Fruit fly (Drosophila melanogaster) whole organism, wandering third instar larva: ENCODE measurements around the gene CG32187.

Experiments used
- Abd-B ChIP-seq: fragments of >200 bp; optimal IDR thresholded peaks from 2 replicates; lab custom pipeline; 2017; ENCODE audit warnings: missing biosample characterization, missing genetic modification characterization
- CG32264 ChIP-seq: fragments of 200-800 bp; sonication (Bioruptor generic); optimal IDR thresholded peaks from 2 replicates; lab custom pipeline; 2016; ENCODE audit warnings: missing biosample characterization, missing genetic modification characterization
- CG9705 ChIP-seq: fragments of 200-800 bp; sonication (Bioruptor generic); optimal IDR thresholded peaks from 2 replicates; lab custom pipeline; 2018; ENCODE audit warnings: missing biosample characterization, mild to moderate bottlenecking, missing genetic modification characterization
- CrebA ChIP-seq: fragments of 200-800 bp; sonication (Bioruptor generic); optimal IDR thresholded peaks from 2 replicates; lab custom pipeline; 2016; ENCODE audit warnings: missing biosample characterization, mild to moderate bottlenecking, missing genetic modification characterization, borderline replicate concordance
- Dfd ChIP-seq: fragments of >200 bp; optimal IDR thresholded peaks from 2 replicates; lab custom pipeline; 2017; ENCODE audit warnings: missing biosample characterization, missing genetic modification characterization
- GATAd ChIP-seq: sonication (Bioruptor generic); optimal IDR thresholded peaks from 2 replicates; lab custom pipeline; 2016; ENCODE audit warnings: missing biosample characterization, missing genetic modification characterization
- HLH106 ChIP-seq: fragments of 200-800 bp; optimal IDR thresholded peaks from 3 replicates; lab custom pipeline; 2019; ENCODE audit warnings: missing biosample characterization, mild to moderate bottlenecking, missing genetic modification characterization, moderate library complexity
- Hnf4 ChIP-seq: fragments of 200-800 bp; sonication (Bioruptor generic); optimal IDR thresholded peaks from 2 replicates; lab custom pipeline; 2016; ENCODE audit warnings: missing biosample characterization, mild to moderate bottlenecking, missing genetic modification characterization
- Hr78 ChIP-seq: fragments of >200 bp; optimal IDR thresholded peaks from 2 replicates; lab custom pipeline; 2017; ENCODE audit warnings: missing biosample characterization, missing genetic modification characterization
- Jra ChIP-seq: sonication (Bioruptor generic); optimal IDR thresholded peaks from 2 replicates; lab custom pipeline; 2016; ENCODE audit warnings: missing biosample characterization, missing genetic modification characterization
- Myc ChIP-seq: fragments of >200 bp; optimal IDR thresholded peaks from 2 replicates; lab custom pipeline; 2017
- N ChIP-seq: fragments of >200 bp; optimal IDR thresholded peaks from 2 replicates; lab custom pipeline; 2018; ENCODE audit warnings: missing biosample characterization, missing external identifiers, missing genetic modification characterization
- OdsH ChIP-seq: fragments of 200-800 bp; sonication (Bioruptor generic); optimal IDR thresholded peaks from 2 replicates; lab custom pipeline; 2016; ENCODE audit warnings: missing biosample characterization, mild to moderate bottlenecking, missing genetic modification characterization
- Rel ChIP-seq, 2 experiments: fragments of 200-800 bp; sonication (Bioruptor generic) in 1 of 2; optimal IDR thresholded peaks; 2 replicates in 1 of 2; 3 replicates in 1 of 2; lab custom pipeline; 2016 to 2019; ENCODE audit warnings: mild to moderate bottlenecking in 2 of 2, missing biosample characterization in 2 of 2, missing genetic modification characterization in 2 of 2, moderate library complexity in 1 of 2
- Vsx2 ChIP-seq: fragments of 200-300, 225-300 bp; sonication (Bioruptor generic); optimal IDR thresholded peaks from 2 replicates; lab custom pipeline; 2018; ENCODE audit warnings: missing biosample characterization, missing genetic modification characterization; ENCODE audit not compliant: partially characterized antibody
- br ChIP-seq: fragments of 200-800 bp; sonication (Bioruptor generic); optimal IDR thresholded peaks from 2 replicates; lab custom pipeline; 2016; ENCODE audit warnings: missing biosample characterization, missing genetic modification characterization
- dl ChIP-seq, 2 experiments: fragments of 175-275, 200-275 bp in 1 of 2; fragments of 200-275 bp in 1 of 2; sonication (Bioruptor generic); optimal IDR thresholded peaks; lab custom pipeline; 2018; ENCODE audit warnings: mild to moderate bottlenecking in 2 of 2, missing biosample characterization in 2 of 2, missing genetic modification characterization in 2 of 2, moderate library complexity in 2 of 2; ENCODE audit not compliant: partially characterized antibody in 2 of 2, insufficient read depth in 1 of 2
- dmrt93B ChIP-seq: fragments of 200-800 bp; sonication (Bioruptor generic); optimal IDR thresholded peaks from 2 replicates; lab custom pipeline; 2018; ENCODE audit warnings: missing biosample characterization, mild to moderate bottlenecking, missing genetic modification characterization
- dsf ChIP-seq: sonication (Bioruptor generic); optimal IDR thresholded peaks from 2 replicates; lab custom pipeline; 2016; ENCODE audit warnings: missing biosample characterization, missing genetic modification characterization, borderline replicate concordance
- ey ChIP-seq: fragments of 200-800 bp; sonication (Bioruptor generic); optimal IDR thresholded peaks from 2 replicates; lab custom pipeline; 2016; ENCODE audit warnings: missing biosample characterization, missing genetic modification characterization
- foxo ChIP-seq, 2 experiments: fragments of 200-800 bp; sonication (Bioruptor generic); optimal IDR thresholded peaks; 2 replicates in 1 of 2; 3 replicates in 1 of 2; lab custom pipeline; 2016 to 2017; ENCODE audit warnings: missing biosample characterization in 2 of 2, missing genetic modification characterization in 2 of 2
- fru ChIP-seq: fragments of 200-800 bp; sonication (Bioruptor generic); optimal IDR thresholded peaks from 3 replicates; lab custom pipeline; 2016; ENCODE audit warnings: missing biosample characterization, mild to moderate bottlenecking, missing genetic modification characterization
- h ChIP-seq: fragments of 200-800 bp; sonication (Bioruptor generic); optimal IDR thresholded peaks from 3 replicates; lab custom pipeline; 2016; ENCODE audit warnings: missing biosample characterization, mild to moderate bottlenecking, missing genetic modification characterization
- lola ChIP-seq: fragments of >200 bp; optimal IDR thresholded peaks from 2 replicates; lab custom pipeline; 2017; ENCODE audit warnings: missing biosample characterization, missing genetic modification characterization
- pan ChIP-seq: fragments of >200 bp; optimal IDR thresholded peaks from 2 replicates; lab custom pipeline; 2017
- psq ChIP-seq: fragments of 200-800 bp; sonication (Bioruptor generic); optimal IDR thresholded peaks from 3 replicates; lab custom pipeline; 2017; ENCODE audit warnings: missing biosample characterization, mild to moderate bottlenecking, missing genetic modification characterization, moderate library complexity
- rgr ChIP-seq: fragments of 200-800 bp; sonication (Bioruptor generic); optimal IDR thresholded peaks from 3 replicates; lab custom pipeline; 2016; ENCODE audit warnings: missing biosample characterization, mild to moderate bottlenecking, missing genetic modification characterization
- sage ChIP-seq: fragments of 200-800 bp; sonication (Bioruptor generic); optimal IDR thresholded peaks from 2 replicates; lab custom pipeline; 2016; ENCODE audit warnings: missing biosample characterization, mild to moderate bottlenecking, missing genetic modification characterization
- sv ChIP-seq: fragments of 200-800 bp; sonication (Bioruptor generic); optimal IDR thresholded peaks from 3 replicates; lab custom pipeline; 2016; ENCODE audit warnings: missing biosample characterization, missing genetic modification characterization
- tai ChIP-seq: sonication (Bioruptor generic); optimal IDR thresholded peaks from 2 replicates; lab custom pipeline; 2016; ENCODE audit warnings: missing biosample characterization, missing genetic modification characterization
- usp ChIP-seq: fragments of >200 bp; optimal IDR thresholded peaks from 2 replicates; lab custom pipeline; 2017; ENCODE audit warnings: missing biosample characterization, missing genetic modification characterization

The CG32187 gene

dm6 chr3L:17797494-17797893 lies 8.7 kb downstream of the CG32187 start, which contains the start of gene CG42816:
Gene CG42816, minus strand, starts transcription at chr3L:17797594.
- no peak for TF ChIP-seq usp
- no peak for TF ChIP-seq CG9705 (GFP tag; lab: Kevin White, UChicago)
- TF ChIP-seq Jra: no peak
- no peak for TF ChIP-seq psq (GFP tag; lab: Kevin White, UChicago)
- no peak for TF ChIP-seq Rel (GFP tag; optimal IDR thresholded peaks at IDR 0.05; lab: Kevin White, UChicago)
- no peak for TF ChIP-seq Rel (tag; optimal IDR thresholded peaks at IDR 0.05; lab: Kevin White, UChicago)
- no peak for TF ChIP-seq CG32264
- no peak for TF ChIP-seq CrebA
- TF ChIP-seq fru (GFP tag; lab: Kevin White, UChicago): no peak
- TF ChIP-seq foxo (GFP tag; optimal IDR thresholded peaks at IDR 0.05; lab: Kevin White, UChicago): no peak
- TF ChIP-seq Abd-B: no peak
- no peak for TF ChIP-seq sv (GFP tag; lab: Kevin White, UChicago)
- TF ChIP-seq sage: no peak
- no peak for TF ChIP-seq OdsH (GFP tag; lab: Kevin White, UChicago)
- TF ChIP-seq, all 38 proteins: peak for 0

dm6 chr3L:17791495-17791894 lies 14.7 kb downstream of the CG32187 start:
- TF ChIP-seq dl (GFP tag; optimal IDR thresholded peaks at IDR 0.05; lab: Kevin White, UChicago; ENCODE audit: insufficient read depth in 1 of 2, partially characterized antibody in 2 of 2) (no peak), psq (GFP tag; lab: Kevin White, UChicago) (no peak), Myc (lab: Kevin White, UChicago) (no peak)
- TF ChIP-seq, all 38 proteins: peak for 0

dm6 chr3L:17791467-17791494 lies 14.9 kb downstream of the CG32187 start, which contains the start of gene CG42815:
Gene CG42815, minus strand, starts transcription at chr3L:17791486.
- no peak for TF ChIP-seq Jra
- no peak for TF ChIP-seq CrebA
- TF ChIP-seq br (GFP tag; lab: Kevin White, UChicago): no peak
- TF ChIP-seq fru (GFP tag; lab: Kevin White, UChicago): no peak
- TF ChIP-seq dmrt93B (GFP tag; lab: Kevin White, UChicago): no peak
- no peak for TF ChIP-seq CG9705 (GFP tag; lab: Kevin White, UChicago)
- TF ChIP-seq ey (GFP tag; lab: Kevin White, UChicago): no peak
- TF ChIP-seq Myc (lab: Kevin White, UChicago): no peak
- no peak for TF ChIP-seq pan (lab: Kevin White, UChicago)
- TF ChIP-seq CG32264: no peak
- no peak for TF ChIP-seq Vsx2 (GFP tag; lab: Kevin White, UChicago)
- no peak for TF ChIP-seq N (GFP tag; lab: Kevin White, UChicago)
- no peak for TF ChIP-seq h (GFP tag; lab: Kevin White, UChicago)
- no peak for TF ChIP-seq tai (GFP tag; lab: Kevin White, UChicago)
- TF ChIP-seq Rel (GFP tag; optimal IDR thresholded peaks at IDR 0.05; lab: Kevin White, UChicago): no peak
- no peak for TF ChIP-seq Rel (tag; optimal IDR thresholded peaks at IDR 0.05; lab: Kevin White, UChicago)
- no peak for TF ChIP-seq Hnf4
- TF ChIP-seq Dfd (GFP tag; lab: Kevin White, UChicago): no peak

DNA sequence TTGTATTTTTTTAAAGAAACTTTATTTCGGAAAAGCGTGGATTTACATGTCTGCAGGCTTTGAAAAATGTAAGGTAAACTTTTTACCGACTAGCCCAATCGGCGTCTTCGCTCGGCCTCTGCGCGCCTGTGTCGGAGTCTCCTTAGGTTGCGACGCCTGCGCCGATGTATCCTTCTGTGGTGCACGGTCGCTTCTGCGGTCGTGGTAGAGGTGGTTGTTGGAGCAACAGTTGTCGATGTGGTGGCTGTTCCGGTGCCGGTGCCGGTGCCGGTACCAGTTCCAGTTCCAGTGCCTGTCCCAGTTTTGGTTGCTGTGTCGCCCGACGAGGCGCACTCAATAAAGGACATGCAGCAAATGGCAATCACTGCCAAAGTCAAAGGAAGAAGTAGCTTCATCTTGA lies 15.1 kb downstream of the CG32187 start:
- TF ChIP-seq br (GFP tag; lab: Kevin White, UChicago) (no peak), dmrt93B (GFP tag; lab: Kevin White, UChicago) (no peak), dl (GFP tag; optimal IDR thresholded peaks at IDR 0.05; lab: Kevin White, UChicago; ENCODE audit: insufficient read depth in 1 of 2, partially characterized antibody in 2 of 2) (no peak), pan (lab: Kevin White, UChicago) (no peak), rgr (GFP tag; lab: Kevin White, UChicago) (no peak), foxo (GFP tag; optimal IDR thresholded peaks at IDR 0.05; lab: Kevin White, UChicago) (no peak), Vsx2 (GFP tag; lab: Kevin White, UChicago) (no peak), Jra (no peak), N (GFP tag; lab: Kevin White, UChicago) (no peak), Dfd (GFP tag; lab: Kevin White, UChicago) (no peak)
- TF ChIP-seq, all 38 proteins: peak for 0

dm6 chr3L:17763987-17764386 lies 42.2 kb downstream of the CG32187 start, which contains the start of the genes Adgf-A and Adgf-A2:
Gene Adgf-A, minus strand, starts transcription at chr3L:17764158.
Gene Adgf-A2, minus strand, starts transcription at chr3L:17764158.
- TF ChIP-seq Dfd (GFP tag; lab: Kevin White, UChicago) (no peak), lola (GFP tag; lab: Kevin White, UChicago) (no peak), ey (GFP tag; lab: Kevin White, UChicago) (no peak), dl (GFP tag; optimal IDR thresholded peaks at IDR 0.05; lab: Kevin White, UChicago; ENCODE audit: insufficient read depth in 1 of 2, partially characterized antibody in 2 of 2) (no peak), CG9705 (GFP tag; lab: Kevin White, UChicago) (no peak), HLH106 (tag; lab: Kevin White, UChicago) (no peak), sv (GFP tag; lab: Kevin White, UChicago) (no peak), Hr78 (no peak), dsf (GFP tag; lab: Kevin White, UChicago) (no peak), psq (GFP tag; lab: Kevin White, UChicago) (no peak), GATAd (no peak), Jra (no peak), Hnf4 (no peak), foxo (GFP tag; optimal IDR thresholded peaks at IDR 0.05; lab: Kevin White, UChicago) (no peak)
